Fruit fly (Drosophila melanogaster) Kc167 (cell line): ENCODE data around the gene CG14294.

Experiments
- Myc ChIP-seq: fragments of >200 bp; optimal IDR thresholded peaks from 2 replicates; lab custom pipeline; 2017; ENCODE audit warnings: missing external identifiers
- Sin3A ChIP-seq: fragments of >200 bp; optimal IDR thresholded peaks from 2 replicates; lab custom pipeline; 2018; ENCODE audit warnings: missing external identifiers
- h ChIP-seq: fragments of >200 bp; optimal IDR thresholded peaks from 3 replicates; lab custom pipeline; 2018; ENCODE audit warnings: missing external identifiers
- insv ChIP-seq: fragments of >200 bp; optimal IDR thresholded peaks from 3 replicates; lab custom pipeline; 2018; ENCODE audit warnings: missing external identifiers
- psq ChIP-seq: fragments of >200 bp; optimal IDR thresholded peaks from 2 replicates; lab custom pipeline; 2017; ENCODE audit warnings: missing external identifiers
- ttk ChIP-seq: sonication (Bioruptor generic); optimal IDR thresholded peaks from 2 replicates; lab custom pipeline; 2017; ENCODE audit warnings: missing external identifiers

DNA sequence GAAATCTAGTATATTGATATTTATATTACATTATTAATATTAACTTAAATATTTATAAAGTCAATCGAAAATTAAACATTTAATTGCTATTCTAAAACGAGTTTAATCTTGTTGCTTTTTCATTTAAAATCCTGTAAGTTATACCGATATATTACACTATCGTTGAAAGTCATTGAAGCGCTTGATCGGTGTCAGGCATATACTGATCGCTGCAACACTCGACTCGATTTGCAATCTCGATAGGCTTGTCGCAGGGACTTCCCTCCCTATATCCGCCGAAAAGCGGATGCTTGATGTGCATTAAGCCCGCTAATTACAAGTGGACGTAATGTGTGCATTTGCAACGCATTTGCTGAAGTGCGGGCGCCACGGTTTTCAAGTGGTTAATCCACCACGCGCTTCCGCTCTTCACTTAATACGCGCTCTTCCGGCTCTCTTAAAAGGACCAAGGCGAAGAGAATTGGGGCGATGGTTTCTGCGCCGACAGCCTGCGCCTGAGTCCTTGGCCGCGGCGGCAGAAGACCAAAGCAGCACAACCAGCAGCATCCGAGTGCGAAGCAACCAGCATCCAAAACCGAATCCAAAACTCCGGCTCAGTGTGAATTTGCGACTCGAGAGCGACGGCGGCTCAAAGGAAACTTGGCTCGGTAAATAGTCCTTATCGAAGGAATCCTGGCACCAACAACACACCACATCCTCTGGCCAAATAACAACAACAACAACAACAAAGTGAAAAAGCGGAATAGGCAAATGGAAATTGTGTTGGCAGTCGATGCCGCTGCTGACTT, 27.0 kb upstream of the CG14294 start, which contains the start of gene CG42613:
- no peak for TF ChIP-seq insv (lab: Kevin White, UChicago)
- no peak for TF ChIP-seq h (lab: Kevin White, UChicago)
- TF ChIP-seq psq: no peak
- TF ChIP-seq Myc (lab: Kevin White, UChicago): no peak
- no peak for TF ChIP-seq Sin3A (lab: Kevin White, UChicago)
- no peak for TF ChIP-seq ttk (lab: Kevin White, UChicago)
